Fruit fly (Drosophila melanogaster): ENCODE results near the gene CG13609.

dm6 chr3R:24272775-24273290, 46.0 kb downstream of the CG13609 start, which contains the start of gene Orct2:
- TF ChIP-seq CG6854 (GFP tag; optimal IDR thresholded peaks at IDR 0.05) (peak; percentile 52), CG4318 (GFP tag; optimal IDR thresholded peaks at IDR 0.05) (no peak), OdsH (GFP tag; optimal IDR thresholded peaks at IDR 0.05) (no peak), Gug (GFP tag; IDR thresholded peaks at IDR 0.05) (no peak), topi (GFP tag; optimal IDR thresholded peaks at IDR 0.05) (no peak), CG3032 (tag; optimal IDR thresholded peaks at IDR 0.05) (no peak), svp (GFP tag) (peak; percentile 42), achi (GFP tag; optimal IDR thresholded peaks at IDR 0.05) (no peak), CG8119 (GFP tag; IDR thresholded peaks at IDR 0.05) (peak; percentile 51; the same call in 1 of the 3 replicates), CG9139 (GFP tag; optimal IDR thresholded peaks at IDR 0.05) (peak; percentile 4)

Data from whole organism, prepupa.